Fruit fly (Drosophila melanogaster): Measurements from ENCODE around the gene beat-Vb.

Gene beat-Vb

DNA sequence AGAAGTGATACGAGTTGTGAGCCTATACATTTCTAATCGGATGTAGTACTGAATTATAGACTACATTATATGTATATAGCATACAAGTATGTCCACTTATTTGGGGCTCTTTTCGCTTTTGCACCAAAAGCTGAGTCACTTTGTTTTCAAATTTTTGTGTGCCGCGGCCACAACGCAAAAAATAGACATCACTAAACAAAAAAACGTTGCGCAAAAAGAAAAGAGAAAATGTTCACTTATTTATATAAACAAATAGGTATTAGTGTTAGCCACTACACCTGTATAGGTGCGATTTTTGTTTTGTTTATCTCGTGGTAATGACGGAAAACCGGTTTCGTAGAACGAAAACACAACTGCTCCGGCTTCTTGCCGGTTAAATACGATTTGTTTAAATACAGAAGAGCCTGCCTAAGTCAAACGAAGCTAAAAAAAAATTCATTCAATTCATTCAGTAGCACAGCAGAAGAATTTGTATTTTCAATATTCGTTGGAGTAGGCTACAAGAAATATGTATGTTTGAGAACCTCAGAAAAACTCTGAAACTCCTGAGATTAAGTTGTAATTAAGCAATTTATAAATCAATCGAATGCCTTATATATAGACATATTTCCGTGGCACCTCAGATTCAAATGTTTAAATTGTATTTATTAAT lies 67.3 kb downstream of the beat-Vb start (continued):
- no peak for TF ChIP-seq CG4707 (GFP tag; optimal IDR thresholded peaks at IDR 0.05)
- peak; percentile 96 for TF ChIP-seq grau (tag; optimal IDR thresholded peaks at IDR 0.05)
- no peak for TF ChIP-seq phol (tag; optimal IDR thresholded peaks at IDR 0.05)
- peak; percentile 41; the same call in 1 of the 2 replicates for TF ChIP-seq CG32532 (GFP tag; IDR thresholded peaks at IDR 0.05)
- TF ChIP-seq Pdp1 (GFP tag; optimal IDR thresholded peaks at IDR 0.05), result peak in 1 of 2 experiments; percentile 85
- no peak for TF ChIP-seq B-H1 (GFP tag; IDR thresholded peaks at IDR 0.05)

Data from whole organism, embryonic.